Fruit fly (Drosophila melanogaster): Measurements from ENCODE around the gene Notum.

DNA sequence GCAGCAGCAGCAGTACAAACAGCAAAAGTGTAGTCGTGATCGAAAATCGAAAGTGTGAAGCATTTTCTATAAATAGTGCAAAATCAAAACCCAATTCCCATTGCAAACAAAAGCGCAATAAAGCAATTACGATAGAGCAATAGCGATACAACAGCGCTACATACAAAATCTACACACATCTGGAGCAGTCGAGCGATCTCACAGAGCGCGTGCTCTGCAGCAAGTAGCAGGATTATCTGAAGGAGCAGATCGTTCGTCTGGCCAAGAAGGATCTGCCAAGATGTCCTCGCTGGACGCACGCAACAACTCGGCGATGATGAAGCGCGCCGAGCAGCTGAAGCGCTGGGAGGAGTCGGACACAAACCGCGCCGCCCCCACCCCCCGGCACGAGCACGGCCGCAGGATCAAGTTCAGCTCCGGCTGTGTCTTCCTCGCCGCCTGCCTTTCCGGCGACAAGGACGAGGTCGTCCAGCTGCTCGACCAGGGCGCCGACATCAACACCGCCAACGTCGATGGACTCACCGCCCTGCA is 29.8 kb downstream of the Notum start:
- no peak for TF ChIP-seq CG5204 (GFP tag; optimal IDR thresholded peaks at IDR 0.05)
- no peak for TF ChIP-seq bab1 (GFP tag; optimal IDR thresholded peaks at IDR 0.05)
- TF ChIP-seq kay (GFP tag; ENCODE audit: borderline replicate concordance) = no peak
